Fruit fly (Drosophila melanogaster) whole organism, wandering third instar larva: ENCODE data around the gene CG13305.

ENCODE experiments used
- Abd-B ChIP-seq: fragments of >200 bp; optimal IDR thresholded peaks from 2 replicates; lab custom pipeline; 2017; ENCODE audit warnings: missing biosample characterization, missing genetic modification characterization
- CG9705 ChIP-seq: fragments of 200-800 bp; sonication (Bioruptor generic); optimal IDR thresholded peaks from 2 replicates; lab custom pipeline; 2018; ENCODE audit warnings: missing biosample characterization, mild to moderate bottlenecking, missing genetic modification characterization
- CrebA ChIP-seq: fragments of 200-800 bp; sonication (Bioruptor generic); optimal IDR thresholded peaks from 2 replicates; lab custom pipeline; 2016; ENCODE audit warnings: missing biosample characterization, mild to moderate bottlenecking, missing genetic modification characterization, borderline replicate concordance
- Dif ChIP-seq: fragments of 200-275, 200-300 bp; sonication (Bioruptor generic); optimal IDR thresholded peaks from 2 replicates; lab custom pipeline; 2018; ENCODE audit warnings: missing biosample characterization, missing genetic modification characterization; ENCODE audit not compliant: partially characterized antibody
- HLH106 ChIP-seq: fragments of 200-800 bp; optimal IDR thresholded peaks from 3 replicates; lab custom pipeline; 2019; ENCODE audit warnings: missing biosample characterization, mild to moderate bottlenecking, missing genetic modification characterization, moderate library complexity
- Hnf4 ChIP-seq: fragments of 200-800 bp; sonication (Bioruptor generic); optimal IDR thresholded peaks from 2 replicates; lab custom pipeline; 2016; ENCODE audit warnings: missing biosample characterization, mild to moderate bottlenecking, missing genetic modification characterization
- Hr78 ChIP-seq: fragments of >200 bp; optimal IDR thresholded peaks from 2 replicates; lab custom pipeline; 2017; ENCODE audit warnings: missing biosample characterization, missing genetic modification characterization
- Hr83 ChIP-seq: fragments of 200-300 bp; sonication (Bioruptor generic); optimal IDR thresholded peaks from 2 replicates; lab custom pipeline; 2016; ENCODE audit warnings: missing biosample characterization, mild to moderate bottlenecking, missing genetic modification characterization, moderate library complexity; ENCODE audit not compliant: poor library complexity, severe bottlenecking
- Mio ChIP-seq: sonication (Bioruptor generic); optimal IDR thresholded peaks from 2 replicates; lab custom pipeline; 2016; ENCODE audit warnings: missing biosample characterization, missing genetic modification characterization
- Myc ChIP-seq: fragments of >200 bp; optimal IDR thresholded peaks from 2 replicates; lab custom pipeline; 2017
- Rel ChIP-seq, 2 experiments: fragments of 200-800 bp; sonication (Bioruptor generic) in 1 of 2; optimal IDR thresholded peaks; 2 replicates in 1 of 2; 3 replicates in 1 of 2; lab custom pipeline; 2016 to 2019; ENCODE audit warnings: mild to moderate bottlenecking in 2 of 2, missing biosample characterization in 2 of 2, missing genetic modification characterization in 2 of 2, moderate library complexity in 1 of 2
- Sp1 ChIP-seq: fragments of 200-800 bp; sonication (Bioruptor generic); optimal IDR thresholded peaks from 3 replicates; lab custom pipeline; 2019; ENCODE audit warnings: missing biosample characterization, mild to moderate bottlenecking, missing genetic modification characterization, moderate library complexity
- Vsx2 ChIP-seq: fragments of 200-300, 225-300 bp; sonication (Bioruptor generic); optimal IDR thresholded peaks from 2 replicates; lab custom pipeline; 2018; ENCODE audit warnings: missing biosample characterization, missing genetic modification characterization; ENCODE audit not compliant: partially characterized antibody
- dl ChIP-seq, 2 experiments: fragments of 175-275, 200-275 bp in 1 of 2; fragments of 200-275 bp in 1 of 2; sonication (Bioruptor generic); optimal IDR thresholded peaks; lab custom pipeline; 2018; ENCODE audit warnings: mild to moderate bottlenecking in 2 of 2, missing biosample characterization in 2 of 2, missing genetic modification characterization in 2 of 2, moderate library complexity in 2 of 2; ENCODE audit not compliant: partially characterized antibody in 2 of 2, insufficient read depth in 1 of 2
- dmrt93B ChIP-seq: fragments of 200-800 bp; sonication (Bioruptor generic); optimal IDR thresholded peaks from 2 replicates; lab custom pipeline; 2018; ENCODE audit warnings: missing biosample characterization, mild to moderate bottlenecking, missing genetic modification characterization
- dsf ChIP-seq: sonication (Bioruptor generic); optimal IDR thresholded peaks from 2 replicates; lab custom pipeline; 2016; ENCODE audit warnings: missing biosample characterization, missing genetic modification characterization, borderline replicate concordance
- ey ChIP-seq: fragments of 200-800 bp; sonication (Bioruptor generic); optimal IDR thresholded peaks from 2 replicates; lab custom pipeline; 2016; ENCODE audit warnings: missing biosample characterization, missing genetic modification characterization
- foxo ChIP-seq, 2 experiments: fragments of 200-800 bp; sonication (Bioruptor generic); optimal IDR thresholded peaks; 2 replicates in 1 of 2; 3 replicates in 1 of 2; lab custom pipeline; 2016 to 2017; ENCODE audit warnings: missing biosample characterization in 2 of 2, missing genetic modification characterization in 2 of 2
- fru ChIP-seq: fragments of 200-800 bp; sonication (Bioruptor generic); optimal IDR thresholded peaks from 3 replicates; lab custom pipeline; 2016; ENCODE audit warnings: missing biosample characterization, mild to moderate bottlenecking, missing genetic modification characterization
- h ChIP-seq: fragments of 200-800 bp; sonication (Bioruptor generic); optimal IDR thresholded peaks from 3 replicates; lab custom pipeline; 2016; ENCODE audit warnings: missing biosample characterization, mild to moderate bottlenecking, missing genetic modification characterization
- jim ChIP-seq: fragments of 175-275, 200-325 bp; sonication (Bioruptor generic); optimal IDR thresholded peaks from 2 replicates; lab custom pipeline; 2016; ENCODE audit warnings: missing biosample characterization, mild to moderate bottlenecking, missing genetic modification characterization
- lola ChIP-seq: fragments of >200 bp; optimal IDR thresholded peaks from 2 replicates; lab custom pipeline; 2017; ENCODE audit warnings: missing biosample characterization, missing genetic modification characterization
- pan ChIP-seq: fragments of >200 bp; optimal IDR thresholded peaks from 2 replicates; lab custom pipeline; 2017
- sage ChIP-seq: fragments of 200-800 bp; sonication (Bioruptor generic); optimal IDR thresholded peaks from 2 replicates; lab custom pipeline; 2016; ENCODE audit warnings: missing biosample characterization, mild to moderate bottlenecking, missing genetic modification characterization
- sv ChIP-seq: fragments of 200-800 bp; sonication (Bioruptor generic); optimal IDR thresholded peaks from 3 replicates; lab custom pipeline; 2016; ENCODE audit warnings: missing biosample characterization, missing genetic modification characterization
- tai ChIP-seq: sonication (Bioruptor generic); optimal IDR thresholded peaks from 2 replicates; lab custom pipeline; 2016; ENCODE audit warnings: missing biosample characterization, missing genetic modification characterization
- usp ChIP-seq: fragments of >200 bp; optimal IDR thresholded peaks from 2 replicates; lab custom pipeline; 2017; ENCODE audit warnings: missing biosample characterization, missing genetic modification characterization
- woc ChIP-seq: sonication (Bioruptor generic); optimal IDR thresholded peaks from 2 replicates; lab custom pipeline; 2016; ENCODE audit warnings: missing biosample characterization, mild to moderate bottlenecking, missing genetic modification characterization

CG13305 gene

dm6 chr3L:8621465-8621864 lies 25.2 kb downstream of the CG13305 start:
- TF ChIP-seq Vsx2 (no peak), dmrt93B (GFP tag; lab: Kevin White, UChicago) (no peak), Hr83 (GFP tag; lab: Kevin White, UChicago) (no peak), h (GFP tag; lab: Kevin White, UChicago) (no peak)
- TF ChIP-seq, all 38 proteins: peak for 0

dm6 chr3L:8619588-8619987 lies 27.0 kb downstream of the CG13305 start, which contains the start of gene S-Lap2:
TSS of gene S-Lap2 (plus strand) at chr3L:8619888.
- TF ChIP-seq Hnf4 (GFP tag; lab: Kevin White, UChicago) = no peak
- TF ChIP-seq jim (GFP tag; lab: Kevin White, UChicago) = no peak
- no peak for TF ChIP-seq foxo (GFP tag; optimal IDR thresholded peaks at IDR 0.05; lab: Kevin White, UChicago)
- TF ChIP-seq Dif = no peak
- no peak for TF ChIP-seq Hr83 (GFP tag; lab: Kevin White, UChicago)
- TF ChIP-seq Mio (GFP tag; lab: Kevin White, UChicago) = no peak
- no peak for TF ChIP-seq Hr78 (GFP tag; lab: Kevin White, UChicago)

- no peak for TF ChIP-seq woc (GFP tag; lab: Kevin White, UChicago)
- TF ChIP-seq dsf (GFP tag; lab: Kevin White, UChicago) = no peak
- no peak for TF ChIP-seq jim (GFP tag; lab: Kevin White, UChicago)
- TF ChIP-seq h (GFP tag; lab: Kevin White, UChicago) = no peak
- TF ChIP-seq Sp1 (GFP tag; lab: Kevin White, UChicago) = no peak
- TF ChIP-seq tai (GFP tag; lab: Kevin White, UChicago) = no peak
- TF ChIP-seq sage (GFP tag; lab: Kevin White, UChicago) = no peak
- TF ChIP-seq Rel (GFP tag; optimal IDR thresholded peaks at IDR 0.05; lab: Kevin White, UChicago) = no peak
- TF ChIP-seq Rel (tag; optimal IDR thresholded peaks at IDR 0.05; lab: Kevin White, UChicago) = no peak
- no peak for TF ChIP-seq usp
- TF ChIP-seq dl (GFP tag; optimal IDR thresholded peaks at IDR 0.05; lab: Kevin White, UChicago; ENCODE audit: insufficient read depth in 1 of 2, partially characterized antibody in 2 of 2) = no peak
- no peak for TF ChIP-seq Myc (lab: Kevin White, UChicago)
- TF ChIP-seq Hr83 (GFP tag; lab: Kevin White, UChicago) = no peak
- TF ChIP-seq CrebA (GFP tag; lab: Kevin White, UChicago) = no peak
- no peak for TF ChIP-seq lola
- no peak for TF ChIP-seq Abd-B (GFP tag; lab: Kevin White, UChicago)
- TF ChIP-seq pan = no peak
These were observed 29.7 kb downstream of the CG13305 start, which contains the start of gene S-Lap1 for dm6 chr3L:8616935-8617334. TSS of gene S-Lap1 (plus strand) at chr3L:8617235.

DNA sequence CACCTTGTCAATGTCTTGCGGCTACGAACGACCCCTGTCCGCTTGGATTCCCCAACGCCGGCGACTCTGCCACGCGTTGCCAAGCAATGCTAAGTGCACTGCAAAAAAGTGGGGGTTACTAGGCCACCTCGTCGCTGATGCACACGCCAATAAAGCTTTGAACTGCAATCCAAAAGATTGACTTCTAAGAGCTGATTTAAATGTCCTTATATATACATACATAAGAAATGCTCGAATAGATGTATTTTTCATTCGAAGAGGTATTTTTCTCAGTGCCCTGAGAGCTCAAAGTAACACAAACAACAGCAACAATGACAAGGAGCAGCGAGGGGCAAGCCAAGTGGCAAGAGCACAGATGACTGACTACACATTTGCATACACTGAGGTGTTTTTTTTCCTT lies 39.2 kb downstream of the CG13305 start:
- TF ChIP-seq ey (GFP tag; lab: Kevin White, UChicago) (peak; percentile 34), fru (GFP tag; lab: Kevin White, UChicago) (peak; percentile 15), foxo (GFP tag; optimal IDR thresholded peaks at IDR 0.05; lab: Kevin White, UChicago) (peak in 1 of 2 experiments; percentile 21), usp (no peak), HLH106 (tag; lab: Kevin White, UChicago) (no peak), h (GFP tag; lab: Kevin White, UChicago) (peak; percentile 20)

DNA sequence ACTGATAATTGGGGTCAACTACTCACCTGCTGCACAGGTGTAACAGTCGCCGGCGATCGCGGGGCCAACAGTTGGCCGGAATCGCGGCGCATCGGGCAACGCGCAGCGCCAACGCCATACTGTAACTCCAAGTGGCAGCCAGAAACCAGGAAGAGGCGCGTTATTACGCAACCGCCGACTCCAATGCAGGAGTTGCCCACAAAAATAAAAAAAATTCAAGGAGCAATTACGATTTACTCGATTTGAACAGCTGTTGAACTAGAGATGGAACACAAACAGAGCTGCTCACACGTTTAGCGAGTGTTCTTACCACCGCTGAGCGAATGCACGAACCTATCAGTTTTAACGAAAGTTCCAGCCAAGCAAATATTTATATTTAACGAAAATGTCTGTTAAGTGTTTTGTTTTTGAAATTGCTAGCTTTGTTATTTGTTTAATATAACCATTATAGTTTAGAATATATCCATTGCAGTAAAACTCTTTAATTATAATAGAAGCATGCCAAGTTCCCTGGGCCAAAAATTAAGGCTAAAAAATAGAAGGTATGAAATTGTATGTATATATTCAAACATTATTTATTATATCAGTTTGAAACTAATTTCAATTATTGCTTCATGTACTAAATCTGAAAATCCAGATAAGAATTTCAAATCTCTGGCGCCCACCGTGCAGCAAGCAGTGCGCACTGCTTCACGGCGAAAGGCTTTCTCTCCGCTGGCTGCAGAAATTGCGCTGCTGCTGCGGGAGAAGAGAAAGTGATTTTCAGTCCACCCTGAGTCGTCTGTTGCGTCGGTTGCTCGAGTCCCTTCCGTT lies 42.5 kb downstream of the CG13305 start, which contains the start of the genes CG5989 and CG6282:
CG5989 (minus strand) TSS at position 270 of the 813 bp plus-strand sequence.
CG6282 (plus strand) TSS at position 778 of the 813 bp plus-strand sequence.
- no peak for TF ChIP-seq CG9705 (GFP tag; lab: Kevin White, UChicago)
- TF ChIP-seq ey (GFP tag; lab: Kevin White, UChicago) = no peak
- TF ChIP-seq CrebA (GFP tag; lab: Kevin White, UChicago) = no peak
- peak; percentile 8 for TF ChIP-seq sv (GFP tag; lab: Kevin White, UChicago)
- TF ChIP-seq Abd-B (GFP tag; lab: Kevin White, UChicago) = no peak
- peak; percentile 61 for TF ChIP-seq Myc (lab: Kevin White, UChicago)
- no peak for TF ChIP-seq dmrt93B (GFP tag; lab: Kevin White, UChicago)
